Worm (Caenorhabditis elegans) whole organism, L1 larva: Measurements from ENCODE around the gene tag-340.

Experiments used
- Y116A8C.19 ChIP-seq: sonication (generic microtip); optimal IDR thresholded peaks from 2 replicates; lab custom pipeline; 2016; ENCODE audit warnings: missing compliant biosample characterization, missing genetic modification characterization, borderline replicate concordance
- ceh-63 ChIP-seq: fragments of 200-800 bp; sonication (Bioruptor generic); optimal IDR thresholded peaks from 2 replicates; lab custom pipeline; 2018; ENCODE audit warnings: mild to moderate bottlenecking, missing genetic modification characterization, missing compliant biosample characterization
- ceh-82 ChIP-seq, 3 experiments: fragments of 150-350 bp in 1 of 3; sonication (generic microtip) in 2 of 3; optimal IDR thresholded peaks; 2 replicates each; lab custom pipeline; 2014 to 2017; ENCODE audit warnings: missing biosample characterization in 3 of 3, missing genetic modification characterization in 3 of 3
- ceh-88 ChIP-seq: fragments of 200-800 bp; sonication (Bioruptor generic); IDR thresholded peaks from 2 replicates; pipeline ENCODE4 v1.3.6; 2022; ENCODE audit warnings: missing genetic modification characterization, missing compliant biosample characterization
- ceh-90 ChIP-seq: sonication (generic microtip); optimal IDR thresholded peaks from 2 replicates; lab custom pipeline; 2016; ENCODE audit warnings: missing genetic modification characterization, missing compliant biosample characterization
- dpl-1 ChIP-seq, 3 experiments: fragments of 150-350 bp in 2 of 3; sonication (generic microtip) in 1 of 3; optimal IDR thresholded peaks; 2 replicates each; lab custom pipeline; 2014 to 2017; ENCODE audit warnings: missing biosample characterization in 3 of 3, missing genetic modification characterization in 3 of 3, missing genetic modification reagents in 3 of 3
- dsc-1 ChIP-seq: sonication (generic microtip); optimal IDR thresholded peaks from 2 replicates; lab custom pipeline; 2016; ENCODE audit warnings: mild to moderate bottlenecking, missing genetic modification characterization, missing compliant biosample characterization
- efl-1 ChIP-seq, 4 experiments: fragments of 150-350 bp; optimal IDR thresholded peaks in 3 of 4; peaks in 1 of 4; 1 replicate in 1 of 4; 2 replicates in 3 of 4; lab custom pipeline; 2014; ENCODE audit warnings: missing biosample characterization in 2 of 4, missing genetic modification characterization in 2 of 4, missing genetic modification reagents in 2 of 4
- fkh-10 ChIP-seq: sonication (generic microtip); optimal IDR thresholded peaks from 2 replicates; lab custom pipeline; 2017; ENCODE audit warnings: missing biosample characterization, missing genetic modification reagents, missing genetic modification characterization
- irx-1 ChIP-seq: sonication (generic microtip); optimal IDR thresholded peaks from 2 replicates; lab custom pipeline; 2016; ENCODE audit warnings: missing genetic modification characterization, missing compliant biosample characterization
- jun-1 ChIP-seq: fragments of 150-350 bp; optimal IDR thresholded peaks from 2 replicates; lab custom pipeline; 2014; ENCODE audit warnings: missing biosample characterization, missing genetic modification reagents, missing genetic modification characterization
- lin-14 ChIP-seq: fragments of 200-800 bp; sonication (Bioruptor generic); optimal IDR thresholded peaks from 2 replicates; lab custom pipeline; 2018; ENCODE audit warnings: mild to moderate bottlenecking, missing genetic modification characterization, moderate library complexity, missing compliant biosample characterization
- lin-15B ChIP-seq: fragments of 150-350 bp; sonication (generic microtip); optimal IDR thresholded peaks from 3 replicates; lab custom pipeline; 2014; ENCODE audit warnings: missing biosample characterization, missing genetic modification characterization
- lir-3 ChIP-seq: sonication (generic microtip); optimal IDR thresholded peaks from 2 replicates; lab custom pipeline; 2016; ENCODE audit warnings: mild to moderate bottlenecking, missing genetic modification characterization, moderate library complexity, missing compliant biosample characterization; ENCODE audit not compliant: poor library complexity
- lsy-2 ChIP-seq, 2 experiments: fragments of 150-350 bp; optimal IDR thresholded peaks; 2 replicates each; lab custom pipeline; 2014; ENCODE audit warnings: missing biosample characterization in 2 of 2, missing genetic modification characterization in 2 of 2
- mdl-1 ChIP-seq, 2 experiments: fragments of 150-350 bp; optimal IDR thresholded peaks; 2 replicates each; lab custom pipeline; 2014 to 2017; ENCODE audit warnings: missing biosample characterization in 2 of 2, missing genetic modification characterization in 2 of 2, inconsistent platforms in 1 of 2
- nhr-11 ChIP-seq: fragments of 150-350 bp; optimal IDR thresholded peaks from 2 replicates; lab custom pipeline; 2014; ENCODE audit warnings: missing biosample characterization, missing genetic modification characterization
- nhr-12 ChIP-seq: sonication (generic microtip); optimal IDR thresholded peaks from 2 replicates; lab custom pipeline; 2017; ENCODE audit warnings: missing biosample characterization, missing genetic modification characterization
- nhr-19 ChIP-seq: fragments of 200-800 bp; sonication (Bioruptor generic); conservative IDR thresholded peaks from 2 replicates; pipeline ENCODE4 v1.3.6; 2022; ENCODE audit warnings: missing genetic modification characterization, missing compliant biosample characterization
- nhr-20 ChIP-seq: sonication (generic microtip); optimal IDR thresholded peaks from 2 replicates; lab custom pipeline; 2016; ENCODE audit warnings: mild to moderate bottlenecking, missing genetic modification characterization, missing compliant biosample characterization
- nhr-28 ChIP-seq: fragments of 150-350 bp; optimal IDR thresholded peaks from 2 replicates; lab custom pipeline; 2014; ENCODE audit warnings: missing biosample characterization, missing genetic modification characterization
- nhr-47 ChIP-seq: sonication (generic microtip); optimal IDR thresholded peaks from 2 replicates; lab custom pipeline; 2016; ENCODE audit warnings: mild to moderate bottlenecking, missing genetic modification characterization, moderate library complexity, missing compliant biosample characterization
- nhr-71 ChIP-seq: sonication (generic microtip); optimal IDR thresholded peaks from 2 replicates; lab custom pipeline; 2016; ENCODE audit warnings: mild to moderate bottlenecking, missing genetic modification characterization, moderate library complexity, missing compliant biosample characterization
- nhr-84 ChIP-seq: sonication (generic microtip); optimal IDR thresholded peaks from 2 replicates; lab custom pipeline; 2017; ENCODE audit warnings: missing biosample characterization, missing genetic modification characterization
- nhr-90 ChIP-seq: sonication (generic microtip); optimal IDR thresholded peaks from 2 replicates; lab custom pipeline; 2016; ENCODE audit warnings: mild to moderate bottlenecking, missing genetic modification characterization, missing compliant biosample characterization; ENCODE audit not compliant: poor library complexity
- pqm-1 ChIP-seq: sonication (generic microtip); optimal IDR thresholded peaks from 3 replicates; lab custom pipeline; 2017; ENCODE audit warnings: missing biosample characterization, missing genetic modification characterization
- rnt-1 ChIP-seq: sonication (generic microtip); optimal IDR thresholded peaks from 2 replicates; lab custom pipeline; 2016; ENCODE audit warnings: mild to moderate bottlenecking, missing genetic modification characterization, moderate library complexity, missing compliant biosample characterization
- snu-23 ChIP-seq: sonication (generic microtip); optimal IDR thresholded peaks from 2 replicates; lab custom pipeline; 2016; ENCODE audit warnings: missing genetic modification characterization, missing compliant biosample characterization
- tbx-2 ChIP-seq: sonication (generic microtip); optimal IDR thresholded peaks from 2 replicates; lab custom pipeline; 2016; ENCODE audit warnings: missing genetic modification characterization, missing compliant biosample characterization
- unc-98 ChIP-seq: fragments of 200-800 bp; sonication (Bioruptor generic); IDR thresholded peaks from 2 replicates; pipeline ENCODE4 v1.3.6; 2022; ENCODE audit warnings: missing genetic modification characterization, missing compliant biosample characterization
- vab-15 ChIP-seq: sonication (generic microtip); optimal IDR thresholded peaks from 2 replicates; lab custom pipeline; 2017; ENCODE audit warnings: missing genotype, mild to moderate bottlenecking, missing genetic modification characterization, missing compliant biosample characterization
- xbp-1 ChIP-seq: sonication (generic microtip); optimal IDR thresholded peaks from 2 replicates; lab custom pipeline; 2016; ENCODE audit warnings: missing genetic modification characterization, missing compliant biosample characterization
- zip-4 ChIP-seq: fragments of 200-800 bp; sonication (Bioruptor generic); optimal IDR thresholded peaks from 2 replicates; lab custom pipeline; 2018; ENCODE audit warnings: mild to moderate bottlenecking, missing genetic modification characterization, moderate library complexity, missing compliant biosample characterization
- ztf-11 ChIP-seq, 2 experiments: sonication (generic microtip); optimal IDR thresholded peaks; 2 replicates each; lab custom pipeline; 2016 to 2017; ENCODE audit warnings: missing genetic modification characterization in 2 of 2, missing biosample characterization in 1 of 2, missing compliant biosample characterization in 1 of 2
- ztf-4 ChIP-seq: fragments of 150-350 bp; optimal IDR thresholded peaks from 2 replicates; lab custom pipeline; 2014; ENCODE audit warnings: missing biosample characterization, missing genetic modification characterization

The tag-340 gene

ce11 chrIII:4856992-4857391 is 43.3 kb upstream of the tag-340 start:
- TF ChIP-seq nhr-71 (tag; lab: Kevin White, UChicago): no peak
- TF ChIP-seq nhr-28 (tag; lab: Kevin White, UChicago): no peak
- no peak for TF ChIP-seq irx-1 (tag; lab: Kevin White, UChicago)
- TF ChIP-seq lin-14 (GFP tag; lab: Kevin White, UChicago): no peak
- no peak for TF ChIP-seq unc-98 (GFP tag; lab: Robert Waterston, UW)
- TF ChIP-seq nhr-84 (tag; lab: Kevin White, UChicago): no peak
- no peak for TF ChIP-seq rnt-1 (tag; lab: Kevin White, UChicago)
- TF ChIP-seq fkh-10 (GFP tag; lab: Kevin White, UChicago): no peak
- no peak for TF ChIP-seq xbp-1 (tag; lab: Kevin White, UChicago)
- no peak for TF ChIP-seq ceh-82 (tag; optimal IDR thresholded peaks at IDR 0.05; lab: Kevin White, UChicago)
- no peak for TF ChIP-seq mdl-1 (tag; optimal IDR thresholded peaks at IDR 0.05; lab: Kevin White, UChicago)

- TF ChIP-seq nhr-19 (GFP tag; lab: Robert Waterston, UW) (no peak), efl-1 (optimal IDR thresholded peaks at IDR 0.05; lab: Kevin White, UChicago) (no peak), efl-1 (GFP tag; optimal IDR thresholded peaks at IDR 0.05 in 1 of 2; lab: Kevin White, UChicago) (peak in 1 of 2 experiments; percentile 76)
Measured at ce11 chrIII:4859039-4859438, 41.3 kb upstream of the tag-340 start, which contains the start of gene C35D10.6. C35D10.6 (plus strand) TSS chrIII:4859339.

ce11 chrIII:4861744-4862401 is 38.4 kb upstream of the tag-340 start, which contains the start of the genes C35D10.10 and C35D10.5:
C35D10.10 (minus strand) TSS chrIII:4861794.
C35D10.5 (plus strand) TSS chrIII:4862351.
- TF ChIP-seq dpl-1 (GFP tag; optimal IDR thresholded peaks at IDR 0.05; lab: Kevin White, UChicago) (peak in 2 of 3 experiments; percentile 4 to 17), dsc-1 (tag; lab: Kevin White, UChicago) (peak; percentile 7), nhr-47 (tag; lab: Kevin White, UChicago) (peak; percentile 42), ztf-11 (tag; optimal IDR thresholded peaks at IDR 0.05; lab: Kevin White, UChicago) (peak in 1 of 2 experiments; percentile 39), nhr-20 (tag; lab: Kevin White, UChicago) (peak; percentile 12), rnt-1 (tag; lab: Kevin White, UChicago) (peak; percentile 8), efl-1 (optimal IDR thresholded peaks at IDR 0.05; lab: Kevin White, UChicago) (no peak), efl-1 (GFP tag; optimal IDR thresholded peaks at IDR 0.05 in 1 of 2; lab: Kevin White, UChicago) (peak in 1 of 2 experiments; percentile 27), tbx-2 (tag; lab: Kevin White, UChicago) (peak; percentile 20), ceh-63 (GFP tag; lab: Kevin White, UChicago) (no peak), ceh-90 (tag; lab: Kevin White, UChicago) (peak; percentile 81), xbp-1 (tag; lab: Kevin White, UChicago) (no peak), snu-23 (GFP tag; lab: Kevin White, UChicago) (peak; percentile 4), irx-1 (tag; lab: Kevin White, UChicago) (peak; percentile 33), nhr-90 (tag; lab: Kevin White, UChicago) (peak; percentile 48), nhr-11 (tag; lab: Kevin White, UChicago) (no peak), lir-3 (tag; lab: Kevin White, UChicago) (peak; percentile 62), Y116A8C.19 (no peak), lsy-2 (tag; optimal IDR thresholded peaks at IDR 0.05; lab: Kevin White, UChicago) (peak in 1 of 2 experiments; percentile 35), nhr-71 (tag; lab: Kevin White, UChicago) (peak; percentile 34)

ce11 chrIII:4863127-4863526 is 37.2 kb upstream of the tag-340 start, which contains the start of gene coq-8:
coq-8 (plus strand) TSS chrIII:4863427.
- no peak for TF ChIP-seq ceh-88
- TF ChIP-seq jun-1 (tag; lab: Kevin White, UChicago): no peak
- TF ChIP-seq nhr-90 (tag; lab: Kevin White, UChicago): no peak
- TF ChIP-seq dsc-1 (tag; lab: Kevin White, UChicago): no peak
- TF ChIP-seq pqm-1: no peak
- TF ChIP-seq snu-23 (GFP tag; lab: Kevin White, UChicago): no peak
- TF ChIP-seq xbp-1 (tag; lab: Kevin White, UChicago): no peak
- TF ChIP-seq zip-4 (GFP tag; lab: Kevin White, UChicago): no peak
- TF ChIP-seq vab-15 (tag; lab: Kevin White, UChicago): no peak
- TF ChIP-seq ztf-4 (tag; lab: Kevin White, UChicago): no peak
- TF ChIP-seq tbx-2 (tag; lab: Kevin White, UChicago): no peak
- TF ChIP-seq nhr-12 (tag; lab: Kevin White, UChicago): no peak
- no peak for TF ChIP-seq lin-15B (tag; lab: Kevin White, UChicago)
- no peak for TF ChIP-seq unc-98 (GFP tag; lab: Robert Waterston, UW)
